Worm (Caenorhabditis elegans) whole organism, young adult: ENCODE data around the gene C09G9.8.

Source experiments
- B0336.3 ChIP-seq: fragments of 200-800 bp; sonication (Bioruptor generic); IDR thresholded peaks from 2 replicates; pipeline ENCODE4 v1.3.6; 2022; ENCODE audit warnings: missing genetic modification characterization, missing compliant biosample characterization
- C06A6.2 ChIP-seq: fragments of 200-800 bp; sonication (Bioruptor generic); conservative IDR thresholded peaks from 2 replicates; pipeline ENCODE4 v1.3.6; 2022; ENCODE audit warnings: missing genetic modification characterization, missing compliant biosample characterization
- C17E4.6 ChIP-seq: fragments of 200-800 bp; sonication (Bioruptor generic); IDR thresholded peaks from 2 replicates; pipeline ENCODE4 v1.3.6; 2022; ENCODE audit warnings: missing genetic modification reagents, missing genetic modification characterization, missing compliant biosample characterization
- F10E7.11 ChIP-seq: sonication (generic microtip); optimal IDR thresholded peaks from 2 replicates; lab custom pipeline; 2017; ENCODE audit warnings: mild to moderate bottlenecking, missing genetic modification characterization, moderate library complexity, missing compliant biosample characterization
- F33H1.4 ChIP-seq: fragments of 200-800 bp; sonication (Bioruptor generic); IDR thresholded peaks from 2 replicates; pipeline ENCODE4 v1.3.6; 2022; ENCODE audit warnings: missing genetic modification reagents, missing genetic modification characterization, missing compliant biosample characterization
- F37B4.10 ChIP-seq: fragments of 200-800 bp; sonication (Bioruptor generic); IDR thresholded peaks from 2 replicates; pipeline ENCODE4 v1.3.6; 2022; ENCODE audit warnings: missing genetic modification characterization, missing compliant biosample characterization
- F57C9.4 ChIP-seq: sonication (generic microtip); optimal IDR thresholded peaks from 2 replicates; lab custom pipeline; 2017; ENCODE audit warnings: mild to moderate bottlenecking, missing genetic modification characterization, missing compliant biosample characterization
- T26A5.8 ChIP-seq: sonication (generic microtip); optimal IDR thresholded peaks from 2 replicates; lab custom pipeline; 2016; ENCODE audit warnings: missing genetic modification characterization, missing compliant biosample characterization
- Y56A3A.18 ChIP-seq: fragments of 200-800 bp; sonication (Bioruptor generic); IDR thresholded peaks from 2 replicates; pipeline ENCODE4 v1.3.6; 2022; ENCODE audit warnings: missing genetic modification reagents, missing genetic modification characterization, missing compliant biosample characterization
- Y95B8A.8 ChIP-seq: fragments of 200-800 bp; sonication (Bioruptor generic); IDR thresholded peaks from 2 replicates; pipeline ENCODE4 v1.3.6; 2022; ENCODE audit warnings: missing genetic modification reagents, missing genetic modification characterization, missing compliant biosample characterization
- atf-7 ChIP-seq: sonication (generic microtip); optimal IDR thresholded peaks from 2 replicates; lab custom pipeline; 2017; ENCODE audit warnings: mild to moderate bottlenecking, missing genetic modification characterization, missing compliant biosample characterization
- attf-3 ChIP-seq: fragments of 200-800 bp; sonication (Bioruptor generic); conservative IDR thresholded peaks from 2 replicates; pipeline ENCODE4 v1.3.6; 2022; ENCODE audit warnings: missing genetic modification reagents, missing genetic modification characterization, missing compliant biosample characterization
- attf-5 ChIP-seq: fragments of 200-800 bp; sonication (Bioruptor generic); optimal IDR thresholded peaks from 2 replicates; lab custom pipeline; 2018; ENCODE audit warnings: mild to moderate bottlenecking, missing genetic modification characterization, missing compliant biosample characterization
- attf-6 ChIP-seq: fragments of 200-800 bp; sonication (Bioruptor generic); IDR thresholded peaks from 2 replicates; pipeline ENCODE4 v1.3.6; 2022; ENCODE audit warnings: missing genetic modification reagents, missing genetic modification characterization, missing compliant biosample characterization
- bed-1 ChIP-seq: fragments of 200-800 bp; sonication (Bioruptor generic); IDR thresholded peaks from 2 replicates; pipeline ENCODE4 v1.3.6; 2022; ENCODE audit warnings: missing genetic modification reagents, missing genetic modification characterization, missing compliant biosample characterization
- ceh-40 ChIP-seq: fragments of 200-800 bp; sonication (Bioruptor generic); IDR thresholded peaks from 2 replicates; pipeline ENCODE4 v1.3.6; 2022; ENCODE audit warnings: missing genetic modification characterization, missing compliant biosample characterization
- chd-7 ChIP-seq: sonication (generic microtip); optimal IDR thresholded peaks from 2 replicates; lab custom pipeline; 2016; ENCODE audit warnings: mild to moderate bottlenecking, missing genetic modification characterization, moderate library complexity, missing compliant biosample characterization
- dox-1 ChIP-seq: fragments of 200-800 bp; sonication (Bioruptor generic); IDR thresholded peaks from 2 replicates; pipeline ENCODE4 v1.3.6; 2022; ENCODE audit warnings: missing genetic modification reagents, missing genetic modification characterization, missing compliant biosample characterization
- dpl-1 ChIP-seq: fragments of 150-350 bp; optimal IDR thresholded peaks from 2 replicates; lab custom pipeline; 2014; ENCODE audit warnings: missing biosample characterization, missing genetic modification reagents, missing genetic modification characterization
- efl-1 ChIP-seq: fragments of 150-350 bp; optimal IDR thresholded peaks from 2 replicates; lab custom pipeline; 2014; ENCODE audit warnings: missing biosample characterization, missing genetic modification reagents, missing genetic modification characterization
- egrh-3 ChIP-seq: fragments of 200-800 bp; sonication (Bioruptor generic); IDR thresholded peaks from 2 replicates; pipeline ENCODE4 v1.3.6; 2022; ENCODE audit warnings: missing genetic modification reagents, missing genetic modification characterization, missing compliant biosample characterization
- ekl-4 ChIP-seq: fragments of 200-800 bp; sonication (Bioruptor generic); IDR thresholded peaks from 2 replicates; pipeline ENCODE4 v1.3.6; 2022; ENCODE audit warnings: missing genetic modification reagents, missing genetic modification characterization, missing compliant biosample characterization
- gei-17 ChIP-seq: fragments of 200-800 bp; sonication (Bioruptor generic); optimal IDR thresholded peaks from 2 replicates; lab custom pipeline; 2018; ENCODE audit warnings: mild to moderate bottlenecking, missing genetic modification characterization, missing compliant biosample characterization
- him-1 ChIP-seq: sonication (generic microtip); optimal IDR thresholded peaks from 2 replicates; lab custom pipeline; 2016; ENCODE audit warnings: missing genotype, missing genetic modification reagents, missing genetic modification characterization, missing compliant biosample characterization
- hlh-12 ChIP-seq: sonication (generic microtip); optimal IDR thresholded peaks from 2 replicates; lab custom pipeline; 2016; ENCODE audit warnings: missing genetic modification characterization, missing compliant biosample characterization
- hrde-1 ChIP-seq: sonication (generic microtip); optimal IDR thresholded peaks from 2 replicates; lab custom pipeline; 2016; ENCODE audit warnings: missing genetic modification characterization, mild to moderate bottlenecking, missing compliant biosample characterization, moderate library complexity, missing genotype, missing genetic modification reagents, borderline replicate concordance
- hsf-1 ChIP-seq: fragments of 200-800 bp; sonication (Bioruptor generic); IDR thresholded peaks from 2 replicates; pipeline ENCODE4 v1.3.6; 2022; ENCODE audit warnings: missing genetic modification reagents, missing genetic modification characterization, missing compliant biosample characterization
- let-526 ChIP-seq: fragments of 200-800 bp; sonication (Bioruptor generic); IDR thresholded peaks from 2 replicates; pipeline ENCODE4 v1.3.6; 2022; ENCODE audit warnings: missing genetic modification reagents, missing genetic modification characterization, missing compliant biosample characterization
- let-607 ChIP-seq, 2 experiments: fragments of 200-800 bp in 1 of 2; sonication (Bioruptor generic) in 1 of 2; sonication (generic microtip) in 1 of 2; optimal IDR thresholded peaks; 2 replicates each; lab custom pipeline; 2016 to 2018; ENCODE audit warnings: mild to moderate bottlenecking in 2 of 2, missing compliant biosample characterization in 2 of 2, missing genetic modification characterization in 2 of 2, moderate library complexity in 2 of 2, missing genotype in 1 of 2
- lin-26 ChIP-seq: fragments of 200-800 bp; sonication (Bioruptor generic); IDR thresholded peaks from 2 replicates; pipeline ENCODE4 v1.3.6; 2022; ENCODE audit warnings: missing genetic modification reagents, missing genetic modification characterization, missing compliant biosample characterization
- lin-35 ChIP-seq, 3 experiments: fragments of 150-350 bp in 2 of 3; sonication (generic microtip) in 1 of 3; optimal IDR thresholded peaks; 2 replicates each; lab custom pipeline; 2014 to 2018; ENCODE audit warnings: missing biosample characterization in 3 of 3, missing genetic modification characterization in 3 of 3, missing genetic modification reagents in 3 of 3
- lsl-1 ChIP-seq: fragments of 200-800 bp; sonication (Bioruptor generic); optimal IDR thresholded peaks from 2 replicates; lab custom pipeline; 2018; ENCODE audit warnings: mild to moderate bottlenecking, missing genetic modification characterization, moderate library complexity, missing compliant biosample characterization
- madf-6 ChIP-seq: fragments of 200-800 bp; sonication (Bioruptor generic); IDR thresholded peaks from 2 replicates; pipeline ENCODE4 v1.3.6; 2022; ENCODE audit warnings: missing genetic modification reagents, missing genetic modification characterization, missing compliant biosample characterization
- mcd-1 ChIP-seq: fragments of 200-800 bp; sonication (Bioruptor generic); IDR thresholded peaks from 2 replicates; pipeline ENCODE4 v1.3.6; 2022; ENCODE audit warnings: missing genetic modification reagents, missing genetic modification characterization, missing compliant biosample characterization
- mel-28 ChIP-seq: sonication (generic microtip); optimal IDR thresholded peaks from 2 replicates; lab custom pipeline; 2016; ENCODE audit warnings: borderline replicate concordance, mild to moderate bottlenecking, missing genetic modification characterization, missing compliant biosample characterization
- mes-4 ChIP-seq: sonication (generic microtip); optimal IDR thresholded peaks from 2 replicates; lab custom pipeline; 2016; ENCODE audit warnings: missing genotype, missing genetic modification characterization, missing compliant biosample characterization
- mxl-1 ChIP-seq: sonication (generic microtip); optimal IDR thresholded peaks from 2 replicates; lab custom pipeline; 2016; ENCODE audit warnings: missing genetic modification characterization, missing compliant biosample characterization
- nfyb-1 ChIP-seq: fragments of 200-800 bp; sonication (Bioruptor generic); IDR thresholded peaks from 2 replicates; pipeline ENCODE4 v1.3.6; 2022; ENCODE audit warnings: missing genetic modification reagents, missing genetic modification characterization, missing compliant biosample characterization
- nhr-27 ChIP-seq: fragments of 200-800 bp; sonication (Bioruptor generic); optimal IDR thresholded peaks from 2 replicates; lab custom pipeline; 2018; ENCODE audit warnings: mild to moderate bottlenecking, missing genetic modification characterization, moderate library complexity, missing compliant biosample characterization
- pbrm-1 ChIP-seq: fragments of 200-800 bp; sonication (Bioruptor generic); IDR thresholded peaks from 2 replicates; pipeline ENCODE4 v1.3.6; 2022; ENCODE audit warnings: missing genetic modification reagents, missing genetic modification characterization, missing compliant biosample characterization
- pha-4 ChIP-seq: fragments of 150-350 bp; sonication (generic microtip); optimal IDR thresholded peaks from 2 replicates; lab custom pipeline; 2014; ENCODE audit warnings: missing biosample characterization, missing genetic modification reagents, missing genetic modification characterization
- rcor-1 ChIP-seq: fragments of 200-800 bp; sonication (Bioruptor generic); IDR thresholded peaks from 2 replicates; pipeline ENCODE4 v1.3.6; 2022; ENCODE audit warnings: missing genetic modification reagents, missing genetic modification characterization, missing compliant biosample characterization
- repo-1 ChIP-seq: sonication (generic microtip); optimal IDR thresholded peaks from 2 replicates; lab custom pipeline; 2017; ENCODE audit warnings: mild to moderate bottlenecking, missing genetic modification characterization, missing compliant biosample characterization
- rpc-1 ChIP-seq, 2 experiments: fragments of 150-350 bp in 1 of 2; sonication (generic microtip) in 1 of 2; optimal IDR thresholded peaks; 2 replicates each; lab custom pipeline; 2014 to 2018; ENCODE audit warnings: missing biosample characterization in 1 of 2, missing genetic modification characterization in 1 of 2, missing genetic modification reagents in 1 of 2, missing genotype in 1 of 2
- sea-2 ChIP-seq: fragments of 200-800 bp; sonication (Bioruptor generic); IDR thresholded peaks from 2 replicates; pipeline ENCODE4 v1.3.6; 2022; ENCODE audit warnings: missing genetic modification characterization, missing compliant biosample characterization
- snpc-4 ChIP-seq, 5 experiments: fragments of 150-350 bp in 1 of 5; sonication (generic microtip) in 4 of 5; optimal IDR thresholded peaks; 2 replicates each; lab custom pipeline; 2014 to 2018; ENCODE audit warnings: missing genetic modification characterization in 5 of 5, missing biosample characterization in 3 of 5, antibody characterized with exemption in 2 of 5, mild to moderate bottlenecking in 2 of 5, missing compliant biosample characterization in 2 of 5, missing genotype in 2 of 5, moderate library complexity in 2 of 5, missing genetic modification reagents in 1 of 5
- somi-1 ChIP-seq: fragments of 200-800 bp; sonication (Bioruptor generic); optimal IDR thresholded peaks from 2 replicates; lab custom pipeline; 2018; ENCODE audit warnings: mild to moderate bottlenecking, missing genetic modification characterization, missing compliant biosample characterization
- xnd-1 ChIP-seq: sonication (generic microtip); optimal IDR thresholded peaks from 2 replicates; lab custom pipeline; 2016; ENCODE audit warnings: missing genotype, missing genetic modification reagents, missing genetic modification characterization, missing compliant biosample characterization
- ztf-3 ChIP-seq: fragments of 200-800 bp; sonication (Bioruptor generic); optimal IDR thresholded peaks from 2 replicates; lab custom pipeline; 2018; ENCODE audit warnings: mild to moderate bottlenecking, missing genetic modification characterization, missing compliant biosample characterization

C09G9.8 gene

DNA sequence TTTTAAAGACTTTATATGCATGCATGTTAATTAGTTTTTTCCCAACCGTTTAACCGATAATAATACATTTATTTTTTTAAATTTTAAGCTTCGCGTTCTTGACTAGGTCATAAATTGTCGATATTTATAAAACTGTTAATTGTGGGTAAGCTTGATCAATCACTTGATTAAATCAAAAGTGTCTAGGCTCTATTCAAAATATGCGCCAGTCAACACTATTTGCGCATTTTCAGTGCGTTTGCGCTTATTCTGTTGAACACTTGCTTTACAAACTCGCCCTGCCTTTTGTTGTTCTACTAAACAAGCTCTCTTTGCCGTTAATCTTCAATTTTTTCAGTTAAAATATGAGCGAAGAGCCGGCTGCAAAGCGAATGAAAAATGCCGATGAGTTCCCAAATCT is 9.8 kb downstream of the C09G9.8 start, which contains the start of gene spr-2 (continued):
- TF ChIP-seq mxl-1 (tag; lab: Kevin White, UChicago) (no peak), attf-6 (GFP tag; lab: Robert Waterston, UW) (no peak), F10E7.11 (tag; lab: Kevin White, UChicago) (no peak), hsf-1 (GFP tag; lab: Robert Waterston, UW) (no peak), hlh-12 (tag; lab: Kevin White, UChicago) (no peak), somi-1 (GFP tag; lab: Kevin White, UChicago) (no peak), bed-1 (no peak), F57C9.4 (tag; lab: Kevin White, UChicago) (no peak), chd-7 (tag; lab: Kevin White, UChicago) (no peak), let-607 (tag; optimal IDR thresholded peaks at IDR 0.05; lab: Kevin White, UChicago) (no peak), mes-4 (tag; lab: Kevin White, UChicago) (peak; percentile 31), snpc-4 (GFP tag; optimal IDR thresholded peaks at IDR 0.05; lab: Kevin White, UChicago) (no peak), snpc-4 (tag; optimal IDR thresholded peaks at IDR 0.05; lab: Kevin White, UChicago) (peak; percentile 34 to 68 (median 43)), repo-1 (tag; lab: Kevin White, UChicago) (peak; percentile 30), C17E4.6 (GFP tag; lab: Robert Waterston, UW) (no peak), hrde-1 (tag; lab: Kevin White, UChicago) (peak; percentile 56), attf-3 (GFP tag; lab: Robert Waterston, UW) (peak; percentile 58), B0336.3 (GFP tag; lab: Robert Waterston, UW) (peak; percentile 49), ceh-40 (GFP tag; lab: Robert Waterston, UW) (no peak), F33H1.4 (GFP tag; lab: Robert Waterston, UW) (no peak), xnd-1 (no peak), nhr-27 (tag; lab: Kevin White, UChicago) (no peak), nfyb-1 (peak; percentile 54; the same call in 1 of the 2 replicates), dpl-1 (GFP tag; lab: Kevin White, UChicago) (peak; percentile 42), ztf-3 (GFP tag; lab: Kevin White, UChicago) (no peak), ekl-4 (GFP tag; lab: Robert Waterston, UW) (0 out of 2 replicates have a peak, but pooled peaks have one; percentile 13), C06A6.2 (GFP tag; lab: Robert Waterston, UW) (no peak), efl-1 (GFP tag; lab: Kevin White, UChicago) (peak; percentile 30), atf-7 (tag; lab: Kevin White, UChicago) (peak; percentile 14), attf-5 (GFP tag; lab: Kevin White, UChicago) (peak; percentile 84), rpc-1 (optimal IDR thresholded peaks at IDR 0.05; lab: Kevin White, UChicago) (no peak), rpc-1 (tag; optimal IDR thresholded peaks at IDR 0.05; lab: Kevin White, UChicago) (no peak), sea-2 (no peak), pbrm-1 (GFP tag; lab: Robert Waterston, UW) (0 out of 2 replicates have a peak, but pooled peaks have one; percentile 9)

DNA sequence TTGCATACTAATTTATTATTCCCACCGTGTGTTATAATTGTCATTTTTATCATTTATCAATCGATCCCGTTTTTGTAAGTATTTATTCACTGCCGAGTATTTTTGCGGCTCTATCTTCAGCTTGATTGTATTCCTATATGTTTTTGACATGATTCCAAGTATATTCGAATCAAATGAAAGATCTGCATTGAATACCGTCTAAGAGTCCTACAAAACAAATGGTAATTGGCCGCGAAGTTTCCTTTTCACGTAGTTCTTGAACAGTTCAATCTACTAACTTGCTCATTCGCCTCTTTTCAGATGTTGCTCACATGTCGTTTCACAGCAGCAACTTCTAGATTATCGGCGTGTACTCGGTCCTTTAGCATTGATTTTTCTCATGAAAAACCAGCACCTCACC is 11.3 kb downstream of the C09G9.8 start, which contains the start of gene C27B7.2:
TSS of gene C27B7.2 (plus strand) at position 301 of the 400 bp plus-strand sequence.
- TF ChIP-seq mel-28 (no peak), mcd-1 (GFP tag; lab: Robert Waterston, UW) (no peak), lin-26 (GFP tag; lab: Robert Waterston, UW) (0 out of 2 replicates have a peak, but pooled peaks have one; percentile 9), Y56A3A.18 (no peak), lin-35 (GFP tag; optimal IDR thresholded peaks at IDR 0.05; lab: Kevin White, UChicago) (no peak), rcor-1 (GFP tag; lab: Robert Waterston, UW) (no peak), lsl-1 (GFP tag; lab: Kevin White, UChicago) (no peak), pha-4 (tag; lab: Kevin White, UChicago) (no peak), F37B4.10 (GFP tag; lab: Robert Waterston, UW) (no peak), T26A5.8 (tag; lab: Kevin White, UChicago) (no peak), repo-1 (tag; lab: Kevin White, UChicago) (no peak), gei-17 (GFP tag; lab: Kevin White, UChicago) (no peak), Y95B8A.8 (GFP tag; lab: Robert Waterston, UW) (0 out of 2 replicates have a peak, but pooled peaks have one; percentile 21), let-526 (no peak), him-1 (no peak), dox-1 (GFP tag; lab: Robert Waterston, UW) (no peak), madf-6 (peak; percentile 29; the same call in 1 of the 2 replicates), egrh-3 (GFP tag; lab: Robert Waterston, UW) (no peak)
